Fruit fly (Drosophila melanogaster) Kc167 (cell line): Measurements from ENCODE around the gene Polr2I.

Source experiments
- Myc ChIP-seq: fragments of >200 bp; optimal IDR thresholded peaks from 2 replicates; lab custom pipeline; 2017; ENCODE audit warnings: missing external identifiers
- Sin3A ChIP-seq: fragments of >200 bp; optimal IDR thresholded peaks from 2 replicates; lab custom pipeline; 2018; ENCODE audit warnings: missing external identifiers
- h ChIP-seq: fragments of >200 bp; optimal IDR thresholded peaks from 3 replicates; lab custom pipeline; 2018; ENCODE audit warnings: missing external identifiers
- insv ChIP-seq: fragments of >200 bp; optimal IDR thresholded peaks from 3 replicates; lab custom pipeline; 2018; ENCODE audit warnings: missing external identifiers
- ttk ChIP-seq: sonication (Bioruptor generic); optimal IDR thresholded peaks from 2 replicates; lab custom pipeline; 2017; ENCODE audit warnings: missing external identifiers

- TF ChIP-seq insv (lab: Kevin White, UChicago) (no peak), ttk (lab: Kevin White, UChicago) (no peak), h (no peak), Sin3A (lab: Kevin White, UChicago) (no peak), Myc (no peak)
These were observed 766 bp upstream of the Polr2I start for dm6 chr3R:14307972-14308673.
